Fruit fly (Drosophila melanogaster) whole organism, embryonic: ENCODE measurements around the gene CG3349.

Experiments used
- ATbp ChIP-seq: fragments of 200-800 bp; sonication (Bioruptor generic); optimal IDR thresholded peaks from 2 replicates; lab custom pipeline; 2017; ENCODE audit warnings: missing biosample characterization, mild to moderate bottlenecking, missing genetic modification characterization, missing genetic modification reagents
- Abd-B ChIP-seq: fragments of 200-800 bp; sonication (Bioruptor generic); optimal IDR thresholded peaks from 2 replicates; lab custom pipeline; 2018; ENCODE audit warnings: missing biosample characterization, mild to moderate bottlenecking, missing genetic modification characterization, moderate library complexity
- Ada2b ChIP-seq: fragments of 200-800 bp; sonication (Bioruptor generic); IDR thresholded peaks from 2 replicates; pipeline ENCODE4 v1.3.6; 2022; ENCODE audit warnings: missing biosample characterization, missing genetic modification characterization
- CG10654 ChIP-seq: fragments of 200-800 bp; sonication (Bioruptor generic); optimal IDR thresholded peaks from 2 replicates; lab custom pipeline; 2016; ENCODE audit warnings: missing biosample characterization, missing genetic modification characterization
- CG12104 ChIP-seq: fragments of 200-800 bp; sonication (Bioruptor generic); optimal IDR thresholded peaks from 3 replicates; lab custom pipeline; 2016; ENCODE audit warnings: missing biosample characterization, missing genetic modification characterization
- CG12391 ChIP-seq: fragments of 200-800 bp; sonication (Bioruptor generic); optimal IDR thresholded peaks from 3 replicates; lab custom pipeline; 2018; ENCODE audit warnings: missing biosample characterization, mild to moderate bottlenecking, missing genetic modification characterization, moderate library complexity
- CG13624 ChIP-seq: fragments of 200-800 bp; sonication (Bioruptor generic); optimal IDR thresholded peaks from 2 replicates; lab custom pipeline; 2016; ENCODE audit warnings: missing biosample characterization, missing genetic modification characterization
- CG14860 ChIP-seq: fragments of 200-800 bp; sonication (Bioruptor generic); IDR thresholded peaks from 3 replicates; pipeline ENCODE4 v1.3.6; 2022; ENCODE audit warnings: missing biosample characterization, missing genetic modification characterization; ENCODE audit not compliant: partially characterized antibody
- CG17328 ChIP-seq: fragments of 200-800 bp; sonication (Bioruptor generic); IDR thresholded peaks from 2 replicates; pipeline ENCODE4 v1.3.6; 2022; ENCODE audit warnings: missing biosample characterization, missing genetic modification characterization
- CG2116 ChIP-seq: fragments of 200-800 bp; sonication (Bioruptor generic); optimal IDR thresholded peaks from 3 replicates; lab custom pipeline; 2018; ENCODE audit warnings: missing biosample characterization, mild to moderate bottlenecking, missing genetic modification characterization
- CG2129 ChIP-seq: fragments of 200-800 bp; sonication (Bioruptor generic); IDR thresholded peaks from 2 replicates; pipeline ENCODE4 v1.3.6; 2022; ENCODE audit warnings: missing biosample characterization, missing genetic modification characterization; ENCODE audit not compliant: partially characterized antibody
- CG3065 ChIP-seq: fragments of 200-800 bp; sonication (Bioruptor generic); optimal IDR thresholded peaks from 2 replicates; lab custom pipeline; 2016; ENCODE audit warnings: missing biosample characterization, missing genetic modification characterization
- CG31388 ChIP-seq: fragments of 200-800 bp; sonication (Bioruptor generic); optimal IDR thresholded peaks from 2 replicates; lab custom pipeline; 2016; ENCODE audit warnings: missing biosample characterization, missing genetic modification characterization
- CG3163 ChIP-seq: fragments of 200-800 bp; sonication (Bioruptor generic); optimal IDR thresholded peaks from 3 replicates; lab custom pipeline; 2016; ENCODE audit warnings: missing biosample characterization, missing genetic modification characterization
- CG33213 ChIP-seq: fragments of 200-800 bp; sonication (Bioruptor generic); optimal IDR thresholded peaks from 3 replicates; lab custom pipeline; 2016; ENCODE audit warnings: missing biosample characterization, missing genetic modification characterization
- CG3838 ChIP-seq: fragments of 200-800 bp; sonication (Bioruptor generic); optimal IDR thresholded peaks from 3 replicates; lab custom pipeline; 2016; ENCODE audit warnings: missing biosample characterization, missing genetic modification characterization
- CG4820 ChIP-seq: fragments of 200-800 bp; sonication (Bioruptor generic); optimal IDR thresholded peaks from 3 replicates; lab custom pipeline; 2016; ENCODE audit warnings: missing biosample characterization, missing genetic modification characterization
- CG5953 ChIP-seq: fragments of 200-800 bp; sonication (Bioruptor generic); IDR thresholded peaks from 2 replicates; pipeline ENCODE4 v1.3.6; 2022; ENCODE audit warnings: missing biosample characterization, missing genetic modification characterization
- CG6791 ChIP-seq: fragments of 200-800 bp; sonication (Bioruptor generic); IDR thresholded peaks from 3 replicates; pipeline ENCODE4 v1.3.6; 2022; ENCODE audit warnings: missing biosample characterization, missing genetic modification characterization; ENCODE audit not compliant: partially characterized antibody
- CG8478 ChIP-seq: fragments of >200 bp; optimal IDR thresholded peaks from 2 replicates; lab custom pipeline; 2018
- CG9609 ChIP-seq: fragments of 200-800 bp; sonication (Bioruptor generic); optimal IDR thresholded peaks from 3 replicates; lab custom pipeline; 2016; ENCODE audit warnings: missing biosample characterization, missing genetic modification characterization
- Doc3 ChIP-seq: fragments of 200-800 bp; sonication (Bioruptor generic); IDR thresholded peaks from 3 replicates; pipeline ENCODE4 v1.3.6; 2022; ENCODE audit warnings: missing biosample characterization, missing genetic modification characterization; ENCODE audit not compliant: partially characterized antibody
- Dref ChIP-seq: fragments of 200-800 bp; sonication (Bioruptor generic); IDR thresholded peaks from 2 replicates; pipeline ENCODE4 v1.3.6; 2022; ENCODE audit warnings: missing biosample characterization, missing genetic modification characterization
- E2f1 ChIP-seq: fragments of 200-800 bp; sonication (Bioruptor generic); IDR thresholded peaks from 2 replicates; pipeline ENCODE4 v1.3.6; 2022; ENCODE audit warnings: missing biosample characterization, missing genetic modification characterization
- GATAe ChIP-seq: fragments of 200-800 bp; sonication (Bioruptor generic); conservative IDR thresholded peaks from 2 replicates; pipeline ENCODE4 v1.3.6; 2022; ENCODE audit warnings: missing biosample characterization, missing genetic modification characterization
- HLH3B ChIP-seq: fragments of 200-800 bp; sonication (Bioruptor generic); IDR thresholded peaks from 2 replicates; pipeline ENCODE4 v1.3.6; 2022; ENCODE audit warnings: missing biosample characterization, missing genetic modification characterization
- HLH4C ChIP-seq: fragments of 200-800 bp; sonication (Bioruptor generic); IDR thresholded peaks from 3 replicates; pipeline ENCODE4 v1.3.6; 2022; ENCODE audit warnings: missing biosample characterization, missing genetic modification characterization; ENCODE audit not compliant: partially characterized antibody
- Hand ChIP-seq: fragments of 200-800 bp; sonication (Bioruptor generic); optimal IDR thresholded peaks from 2 replicates; lab custom pipeline; 2017; ENCODE audit warnings: mild to moderate bottlenecking, missing biosample characterization, missing genetic modification reagents, missing genetic modification characterization
- Hr3 ChIP-seq: fragments of 200-800 bp; sonication (Bioruptor generic); optimal IDR thresholded peaks from 3 replicates; lab custom pipeline; 2016; ENCODE audit warnings: missing biosample characterization, missing genetic modification characterization
- Kr ChIP-seq: fragments of 200-800 bp; sonication (Bioruptor generic); optimal IDR thresholded peaks from 2 replicates; lab custom pipeline; 2017; ENCODE audit warnings: missing biosample characterization, mild to moderate bottlenecking, missing genetic modification characterization
- Lim3 ChIP-seq: fragments of 200-800 bp; sonication (Bioruptor generic); IDR thresholded peaks from 2 replicates; pipeline ENCODE4 v1.3.6; 2022; ENCODE audit warnings: missing biosample characterization, missing genetic modification characterization
- Max ChIP-seq: fragments of 200-800 bp; sonication (Bioruptor generic); optimal IDR thresholded peaks from 2 replicates; lab custom pipeline; 2016; ENCODE audit warnings: missing biosample characterization, mild to moderate bottlenecking, missing genetic modification characterization
- Med ChIP-seq: fragments of 200-800 bp; sonication (Bioruptor generic); peaks from one replicate; lab custom pipeline; 2016; ENCODE audit warnings: missing biosample characterization, missing genetic modification characterization, mild to moderate bottlenecking, inconsistent platforms, moderate library complexity
- Meics ChIP-seq: fragments of 200-800 bp; sonication (Bioruptor generic); optimal IDR thresholded peaks from 2 replicates; lab custom pipeline; 2017; ENCODE audit warnings: missing biosample characterization, mild to moderate bottlenecking, missing genetic modification characterization
- Neu2 ChIP-seq: fragments of 200-800 bp; sonication (Bioruptor generic); optimal IDR thresholded peaks from 3 replicates; lab custom pipeline; 2016; ENCODE audit warnings: missing biosample characterization, missing genetic modification characterization, borderline replicate concordance
- cad ChIP-seq: fragments of >200 bp; optimal IDR thresholded peaks from 2 replicates; lab custom pipeline; 2017; ENCODE audit warnings: missing biosample characterization, missing genetic modification characterization
- chm ChIP-seq: fragments of 200-800 bp; sonication (Bioruptor generic); IDR thresholded peaks from 2 replicates; pipeline ENCODE4 v1.3.6; 2022; ENCODE audit warnings: missing biosample characterization, missing genetic modification characterization
- crol ChIP-seq: fragments of 200-800 bp; sonication (Bioruptor generic); IDR thresholded peaks from 2 replicates; pipeline ENCODE4 v1.3.6; 2022; ENCODE audit warnings: missing biosample characterization, missing genetic modification characterization
- da ChIP-seq: fragments of 200-800 bp; sonication (Bioruptor generic); optimal IDR thresholded peaks from 2 replicates; lab custom pipeline; 2016; ENCODE audit warnings: missing biosample characterization, missing genetic modification characterization
- h ChIP-seq: fragments of >200 bp; optimal IDR thresholded peaks from 2 replicates; lab custom pipeline; 2017
- org-1 ChIP-seq: fragments of 200-800 bp; sonication (Bioruptor generic); optimal IDR thresholded peaks from 2 replicates; lab custom pipeline; 2017; ENCODE audit warnings: missing biosample characterization, missing genetic modification characterization
- p53 ChIP-seq: fragments of 200-800 bp; sonication (Bioruptor generic); optimal IDR thresholded peaks from 2 replicates; lab custom pipeline; 2016; ENCODE audit warnings: missing biosample characterization, missing genetic modification characterization
- pan ChIP-seq, 4 experiments: fragments of >200 bp in 3 of 4; fragments of 200-800 bp in 1 of 4; sonication (Bioruptor generic) in 1 of 4; optimal IDR thresholded peaks in 3 of 4; IDR thresholded peaks in 1 of 4; 2 replicates each; pipeline versions ENCODE4 v1.3.6 to Lab custom; 2017 to 2022; ENCODE audit warnings: missing biosample characterization in 2 of 4, missing genetic modification characterization in 2 of 4, mixed read lengths in 1 of 4
- peb ChIP-seq: fragments of 200-800 bp; sonication (Bioruptor generic); IDR thresholded peaks from 2 replicates; pipeline ENCODE4 v1.3.6; 2022; ENCODE audit warnings: missing biosample characterization, missing genetic modification characterization
- pfk ChIP-seq: fragments of 200-800 bp; sonication (Bioruptor generic); optimal IDR thresholded peaks from 2 replicates; lab custom pipeline; 2018; ENCODE audit warnings: missing biosample characterization, mild to moderate bottlenecking, missing genetic modification characterization, moderate library complexity
- run ChIP-seq: fragments of 200-800 bp; sonication (Bioruptor generic); optimal IDR thresholded peaks from 3 replicates; lab custom pipeline; 2018; ENCODE audit warnings: missing biosample characterization, mild to moderate bottlenecking, missing genetic modification characterization
- sd ChIP-seq: fragments of 200-800 bp; sonication (Bioruptor generic); optimal IDR thresholded peaks from 3 replicates; lab custom pipeline; 2018; ENCODE audit warnings: missing biosample characterization, mild to moderate bottlenecking, missing genetic modification characterization, moderate library complexity
- slp2 ChIP-seq: fragments of 200-800 bp; sonication (Bioruptor generic); optimal IDR thresholded peaks from 2 replicates; lab custom pipeline; 2016; ENCODE audit warnings: missing biosample characterization, missing genetic modification characterization
- sna ChIP-seq: fragments of 200-800 bp; sonication (Bioruptor generic); IDR thresholded peaks from 2 replicates; pipeline ENCODE4 v1.3.6; 2022; ENCODE audit warnings: missing biosample characterization, missing genetic modification characterization; ENCODE audit not compliant: partially characterized antibody

CG3349 gene

dm6 chr3L:14977536-14978495 lies 1.6 kb upstream of the CG3349 start (continued):
- TF ChIP-seq CG12104 (GFP tag; lab: Kevin White, UChicago) (peak; percentile 31), Max (GFP tag; lab: Kevin White, UChicago) (no peak), sna (GFP tag; lab: Robert Waterston, UW) (peak; percentile 60; the same call in 1 of the 2 replicates), GATAe (GFP tag; lab: Robert Waterston, UW) (peak; percentile 83), run (tag; lab: Kevin White, UChicago) (no peak), crol (GFP tag; lab: Robert Waterston, UW) (peak; percentile 89), Neu2 (GFP tag; lab: Kevin White, UChicago) (no peak), Kr (GFP tag; lab: Kevin White, UChicago) (no peak), ATbp (GFP tag; lab: Kevin White, UChicago) (no peak), da (GFP tag; lab: Kevin White, UChicago) (no peak), pan (optimal IDR thresholded peaks at IDR 0.05; lab: Kevin White, UChicago) (no peak), pan (GFP tag; optimal IDR thresholded peaks at IDR 0.05 in 1 of 2, IDR thresholded peaks at IDR 0.05 in 1 of 2) (no peak), CG5953 (GFP tag; lab: Robert Waterston, UW) (peak; percentile 42; the same call in 1 of the 2 replicates), CG4820 (GFP tag; lab: Kevin White, UChicago) (peak; percentile 22), CG6791 (GFP tag; lab: Robert Waterston, UW) (peak; percentile 62; the same call in 1 of the 3 replicates), Ada2b (GFP tag; lab: Robert Waterston, UW) (0 out of 2 replicates have a peak, but pooled peaks have one; percentile 6), Meics (GFP tag; lab: Kevin White, UChicago) (no peak), E2f1 (GFP tag; lab: Robert Waterston, UW) (no peak), HLH3B (GFP tag; lab: Robert Waterston, UW) (peak; percentile 43), chm (GFP tag; lab: Robert Waterston, UW) (peak; percentile 79), peb (GFP tag; lab: Robert Waterston, UW) (no peak), CG17328 (GFP tag; lab: Robert Waterston, UW) (no peak; the same call in none of the 2 replicates), CG12391 (tag; lab: Kevin White, UChicago) (peak; percentile 62), HLH4C (GFP tag; lab: Robert Waterston, UW) (no peak), CG9609 (GFP tag; lab: Kevin White, UChicago) (no peak), CG8478 (lab: Kevin White, UChicago) (no peak), slp2 (GFP tag; lab: Kevin White, UChicago) (peak; percentile 60), CG13624 (GFP tag; lab: Kevin White, UChicago) (no peak), CG3838 (GFP tag; lab: Kevin White, UChicago) (no peak), Hr3 (GFP tag; lab: Kevin White, UChicago) (peak; percentile 64), Med (GFP tag; lab: Kevin White, UChicago) (peak; percentile 73), CG3163 (GFP tag; lab: Kevin White, UChicago) (no peak), CG31388 (GFP tag; lab: Kevin White, UChicago) (no peak), Hand (no peak), Dref (GFP tag; lab: Robert Waterston, UW) (no peak), org-1 (GFP tag; lab: Kevin White, UChicago) (peak; percentile 11), CG2129 (GFP tag; lab: Robert Waterston, UW) (no peak), CG3065 (GFP tag; lab: Kevin White, UChicago) (no peak), CG10654 (GFP tag; lab: Kevin White, UChicago) (peak; percentile 11), sd (no peak), h (lab: Kevin White, UChicago) (no peak), pfk (GFP tag; lab: Kevin White, UChicago) (no peak), cad (GFP tag; lab: Kevin White, UChicago) (peak; percentile 64), p53 (GFP tag; lab: Kevin White, UChicago) (no peak), Abd-B (GFP tag; lab: Kevin White, UChicago) (peak; percentile 59), CG2116 (GFP tag; lab: Kevin White, UChicago) (no peak), Lim3 (no peak), CG14860 (GFP tag; lab: Robert Waterston, UW) (no peak), CG33213 (GFP tag; lab: Kevin White, UChicago) (no peak), Doc3 (GFP tag; lab: Robert Waterston, UW) (no peak)
